Fruit fly (Drosophila melanogaster): ENCODE results near the gene GAA1.
A peak's percentile ranks its signal among the peaks of the same experiment; 100 is the strongest.

GAA1 gene

DNA sequence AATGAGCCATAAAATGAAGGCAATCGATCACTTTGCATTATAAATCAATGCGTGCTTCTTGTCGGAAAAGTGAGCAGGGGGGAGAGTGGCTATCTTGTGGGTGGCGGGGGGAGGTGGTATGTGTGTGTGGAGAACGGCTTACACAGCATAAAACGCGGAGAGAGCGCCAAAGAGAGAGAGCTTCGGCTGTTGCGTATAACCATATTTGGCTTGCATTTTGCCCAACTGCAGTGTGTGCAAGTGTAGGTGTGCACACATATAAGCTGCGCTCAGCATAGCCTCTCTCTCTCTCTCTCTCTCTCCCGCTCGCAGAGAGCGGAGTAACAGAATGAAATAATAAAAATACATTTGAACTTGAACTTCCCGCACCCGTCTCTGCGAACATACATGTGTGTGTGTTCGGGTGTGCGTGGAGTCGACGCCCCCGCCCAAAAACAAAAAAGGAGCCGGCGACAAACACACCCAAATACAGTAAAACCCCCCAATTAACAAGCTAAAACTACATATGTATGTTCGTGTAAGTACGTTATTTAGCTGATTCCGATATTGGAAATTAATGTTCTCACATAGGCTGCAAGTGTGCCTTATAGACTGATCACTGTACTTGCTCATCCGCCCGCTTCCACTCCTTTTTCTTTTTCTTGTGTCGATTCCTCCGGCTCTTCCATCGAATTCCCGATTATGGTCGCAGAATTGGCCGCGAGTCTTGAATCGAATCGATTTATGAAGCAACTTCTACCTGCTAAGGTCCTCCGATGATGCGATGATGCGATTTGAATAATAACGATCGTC, 13.8 kb upstream of the GAA1 start (continued):
- peak; percentile 43; the same call in 1 of the 3 replicates for TF ChIP-seq dysf (GFP tag; IDR thresholded peaks at IDR 0.05)
- peak; percentile 63 for TF ChIP-seq dmrt11E (tag; optimal IDR thresholded peaks at IDR 0.05)
- no peak for TF ChIP-seq cas (GFP tag; IDR thresholded peaks at IDR 0.05)
- no peak for TF ChIP-seq Rfx (GFP tag; IDR thresholded peaks at IDR 0.05)
- TF ChIP-seq CG17829 (tag; optimal IDR thresholded peaks at IDR 0.05): peak; percentile 22
- 0 out of 2 replicates have a peak, but pooled peaks have one; percentile 25 for TF ChIP-seq CG11247 (GFP tag; IDR thresholded peaks at IDR 0.05)
- peak; percentile 55 for TF ChIP-seq lab (GFP tag; optimal IDR thresholded peaks at IDR 0.05)
- TF ChIP-seq Hr3 (GFP tag; optimal IDR thresholded peaks at IDR 0.05): no peak
- 0 out of 3 replicates have a peak, but pooled peaks have one; percentile 9 for TF ChIP-seq Dbx (GFP tag; IDR thresholded peaks at IDR 0.05)
- peak; percentile 17; the same call in 1 of the 2 replicates for TF ChIP-seq Ptx1 (GFP tag; IDR thresholded peaks at IDR 0.05)
- TF ChIP-seq Dref (GFP tag; IDR thresholded peaks at IDR 0.05): no peak
- peak; percentile 13; the same call in 1 of the 2 replicates for TF ChIP-seq CG10366 (GFP tag; IDR thresholded peaks at IDR 0.05)
- TF ChIP-seq Side (GFP tag; optimal IDR thresholded peaks at IDR 0.05): peak; percentile 1
- no peak for TF ChIP-seq ken (GFP tag; IDR thresholded peaks at IDR 0.05)
- no peak for TF ChIP-seq HLH54F (GFP tag; optimal IDR thresholded peaks at IDR 0.05)
- peak; percentile 22 for TF ChIP-seq CG11504 (tag; optimal IDR thresholded peaks at IDR 0.05)
- no peak for TF ChIP-seq Nf-YC (tag; optimal IDR thresholded peaks at IDR 0.05)
- peak in 1 of 2 experiments; percentile 31 for TF ChIP-seq chif (GFP tag; optimal IDR thresholded peaks at IDR 0.05)
- peak; percentile 60 for TF ChIP-seq ara (GFP tag; IDR thresholded peaks at IDR 0.05)
- TF ChIP-seq Optix (GFP tag; IDR thresholded peaks at IDR 0.05): 0 out of 3 replicates have a peak, but pooled peaks have one; percentile 19
- TF ChIP-seq danr (GFP tag; IDR thresholded peaks at IDR 0.05): no peak
- peak; percentile 8 for TF ChIP-seq CG18619 (GFP tag; optimal IDR thresholded peaks at IDR 0.05)
- no peak for TF ChIP-seq CG13624 (GFP tag; optimal IDR thresholded peaks at IDR 0.05)
- TF ChIP-seq Dip2 (GFP tag; IDR thresholded peaks at IDR 0.05): no peak
- TF ChIP-seq Med (GFP tag): peak; percentile 85
- 0 out of 3 replicates have a peak, but pooled peaks have one; percentile 45 for TF ChIP-seq ci (GFP tag; IDR thresholded peaks at IDR 0.05)
- TF ChIP-seq CG8388 (GFP tag; optimal IDR thresholded peaks at IDR 0.05): no peak
- TF ChIP-seq nmo (GFP tag; optimal IDR thresholded peaks at IDR 0.05): peak; percentile 17
- TF ChIP-seq Six4 (GFP tag; optimal IDR thresholded peaks at IDR 0.05): no peak
- peak; percentile 22 for TF ChIP-seq HLHmδ (GFP tag; optimal IDR thresholded peaks at IDR 0.05)
- TF ChIP-seq unpg (GFP tag; optimal IDR thresholded peaks at IDR 0.05): no peak
- TF ChIP-seq otp (GFP tag; IDR thresholded peaks at IDR 0.05): peak; percentile 57; the same call in 2 of the 3 replicates
- TF ChIP-seq schlank (tag; optimal IDR thresholded peaks at IDR 0.05): no peak
- no peak for TF ChIP-seq hkb (optimal IDR thresholded peaks at IDR 0.05)
- TF ChIP-seq hkb (GFP tag; IDR thresholded peaks at IDR 0.05): 0 out of 2 replicates have a peak, but pooled peaks have one; percentile 29
- TF ChIP-seq CG13296 (GFP tag; optimal IDR thresholded peaks at IDR 0.05): no peak
- TF ChIP-seq ash1 (GFP tag; optimal IDR thresholded peaks at IDR 0.05): no peak
- TF ChIP-seq CG16863 (GFP tag; optimal IDR thresholded peaks at IDR 0.05): peak; percentile 3
- 0 out of 2 replicates have a peak, but pooled peaks have one; percentile 11 for TF ChIP-seq CG10321 (GFP tag; IDR thresholded peaks at IDR 0.05)
- TF ChIP-seq jumu (GFP tag; optimal IDR thresholded peaks at IDR 0.05): peak; percentile 4
- TF ChIP-seq Xbp1 (GFP tag; optimal IDR thresholded peaks at IDR 0.05): peak; percentile 30
- peak; percentile 52; the same call in 2 of the 3 replicates for TF ChIP-seq CG11456 (GFP tag; IDR thresholded peaks at IDR 0.05)
- peak; percentile 21 for TF ChIP-seq CG18599 (GFP tag; optimal IDR thresholded peaks at IDR 0.05)
- TF ChIP-seq sob (GFP tag; IDR thresholded peaks at IDR 0.05): 0 out of 2 replicates have a peak, but pooled peaks have one; percentile 26
- no peak for TF ChIP-seq CG11085 (GFP tag; IDR thresholded peaks at IDR 0.05)
- peak; percentile 60 for TF ChIP-seq nom (GFP tag; optimal IDR thresholded peaks at IDR 0.05)
- TF ChIP-seq yki (optimal IDR thresholded peaks at IDR 0.05): peak; percentile 84
- TF ChIP-seq Trl (optimal IDR thresholded peaks at IDR 0.05): peak; percentile 76 to 92
- no peak for TF ChIP-seq Trl (GFP tag; optimal IDR thresholded peaks at IDR 0.05)
- peak in 1 of 3 experiments; percentile 30 for TF ChIP-seq lola (GFP tag; optimal IDR thresholded peaks at IDR 0.05)

Measured in whole organism, embryonic.